Fruit fly (Drosophila melanogaster): ENCODE measurements around the gene CG14298.

Gene CG14298

DNA sequence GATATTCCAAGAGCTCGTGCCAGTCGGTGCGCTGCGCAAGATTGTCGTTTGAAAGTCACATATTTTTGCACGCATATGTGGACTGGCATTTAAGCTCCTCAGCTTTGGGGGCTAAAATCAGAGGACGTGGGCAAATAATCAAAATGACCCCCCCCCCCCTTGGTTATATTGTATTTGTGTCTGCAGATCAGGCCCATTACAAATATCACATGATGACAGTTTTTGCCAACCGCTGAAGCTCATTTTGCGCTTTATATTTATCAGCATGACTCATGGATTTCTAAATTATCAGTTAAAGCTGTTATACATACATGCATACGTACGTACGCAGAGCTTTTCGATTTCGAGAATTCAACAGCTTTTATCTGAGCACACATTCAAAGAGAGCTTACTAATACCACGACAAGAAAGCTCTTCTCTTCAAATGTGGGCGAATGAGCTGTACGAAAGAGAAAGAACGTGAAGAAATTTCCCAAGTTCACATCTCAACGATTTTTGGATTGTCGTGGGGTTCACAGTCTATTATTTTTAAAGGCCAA lies 41.5 kb downstream of the CG14298 start (continued):
- TF ChIP-seq Sin3A (optimal IDR thresholded peaks at IDR 0.05) (no peak), slbo (GFP tag; IDR thresholded peaks at IDR 0.05) (0 out of 2 replicates have a peak, but pooled peaks have one; percentile 15), Six4 (GFP tag; optimal IDR thresholded peaks at IDR 0.05) (no peak), chinmo (GFP tag; IDR thresholded peaks at IDR 0.05; ENCODE audit: partially characterized antibody) (peak; percentile 93; the same call in 3 of the 4 replicates), da (GFP tag; optimal IDR thresholded peaks at IDR 0.05) (no peak), corto (GFP tag; optimal IDR thresholded peaks at IDR 0.05) (peak; percentile 72), nerfin-2 (GFP tag; IDR thresholded peaks at IDR 0.05; ENCODE audit: partially characterized antibody) (no peak), Oli (tag; optimal IDR thresholded peaks at IDR 0.05) (no peak), NC2α (GFP tag; optimal IDR thresholded peaks at IDR 0.05) (no peak), Scr (GFP tag; IDR thresholded peaks at IDR 0.05; ENCODE audit: partially characterized antibody) (no peak), CG18476 (GFP tag; optimal IDR thresholded peaks at IDR 0.05) (no peak), Bdp1 (GFP tag; optimal IDR thresholded peaks at IDR 0.05) (no peak), NFAT (GFP tag; IDR thresholded peaks at IDR 0.05) (no peak), CG10267 (tag; optimal IDR thresholded peaks at IDR 0.05) (no peak), CG17361 (GFP tag; IDR thresholded peaks at IDR 0.05) (no peak), CG42726 (GFP tag; IDR thresholded peaks at IDR 0.05; ENCODE audit: partially characterized antibody) (no peak), HmgZ (tag; optimal IDR thresholded peaks at IDR 0.05) (peak; percentile 51), CG11504 (tag; optimal IDR thresholded peaks at IDR 0.05) (peak; percentile 78), CG15514 (GFP tag; optimal IDR thresholded peaks at IDR 0.05) (peak; percentile 16), CG3407 (GFP tag; optimal IDR thresholded peaks at IDR 0.05) (no peak), CG6254 (GFP tag; optimal IDR thresholded peaks at IDR 0.05) (no peak), bab2 (GFP tag; optimal IDR thresholded peaks at IDR 0.05) (no peak), Trl (optimal IDR thresholded peaks at IDR 0.05) (peak; percentile 58 to 69), Trl (GFP tag; optimal IDR thresholded peaks at IDR 0.05) (no peak), CG17829 (tag; optimal IDR thresholded peaks at IDR 0.05) (no peak), sisA (GFP tag; IDR thresholded peaks at IDR 0.05) (no peak), Awh (GFP tag; IDR thresholded peaks at IDR 0.05) (no peak), H15 (GFP tag; IDR thresholded peaks at IDR 0.05) (no peak), Poxn (GFP tag; IDR thresholded peaks at IDR 0.05) (no peak), CrebB (tag; optimal IDR thresholded peaks at IDR 0.05) (peak; percentile 32), CG11093 (GFP tag; IDR thresholded peaks at IDR 0.05) (no peak), Nf-YC (tag; optimal IDR thresholded peaks at IDR 0.05) (peak; percentile 17), CG14050 (GFP tag; IDR thresholded peaks at IDR 0.05) (no peak), Atf-2 (GFP tag; optimal IDR thresholded peaks at IDR 0.05) (no peak), amos (GFP tag; IDR thresholded peaks at IDR 0.05; ENCODE audit: partially characterized antibody) (no peak; the same call in 1 of the 2 replicates), pan (optimal IDR thresholded peaks at IDR 0.05) (no peak), pan (GFP tag; optimal IDR thresholded peaks at IDR 0.05 in 1 of 2, IDR thresholded peaks at IDR 0.05 in 1 of 2) (no peak), CG12219 (GFP tag; optimal IDR thresholded peaks at IDR 0.05) (no peak), ems (GFP tag; optimal IDR thresholded peaks at IDR 0.05) (no peak), psq (GFP tag; optimal IDR thresholded peaks at IDR 0.05) (no peak), CG31388 (GFP tag; optimal IDR thresholded peaks at IDR 0.05) (no peak), HLH3B (GFP tag; IDR thresholded peaks at IDR 0.05) (no peak), trh (GFP tag; optimal IDR thresholded peaks at IDR 0.05) (no peak), Atf6 (GFP tag; IDR thresholded peaks at IDR 0.05) (peak; percentile 40; the same call in 1 of the 2 replicates), CG8359 (GFP tag; optimal IDR thresholded peaks at IDR 0.05; ENCODE audit: borderline replicate concordance) (no peak), ttk (GFP tag; IDR thresholded peaks at IDR 0.05) (no peak), row (GFP tag; IDR thresholded peaks at IDR 0.05) (no peak), lilli (GFP tag; optimal IDR thresholded peaks at IDR 0.05) (peak; percentile 28), Oaz (GFP tag; IDR thresholded peaks at IDR 0.05) (no peak), Dp (GFP tag; optimal IDR thresholded peaks at IDR 0.05) (no peak), Hmx (GFP tag; optimal IDR thresholded peaks at IDR 0.05) (no peak), CG13287 (GFP tag; IDR thresholded peaks at IDR 0.05; ENCODE audit: partially characterized antibody) (peak; percentile 34; the same call in 1 of the 2 replicates)
